Fruit fly (Drosophila melanogaster): ENCODE measurements around the gene CG1785.

Gene CG1785

DNA sequence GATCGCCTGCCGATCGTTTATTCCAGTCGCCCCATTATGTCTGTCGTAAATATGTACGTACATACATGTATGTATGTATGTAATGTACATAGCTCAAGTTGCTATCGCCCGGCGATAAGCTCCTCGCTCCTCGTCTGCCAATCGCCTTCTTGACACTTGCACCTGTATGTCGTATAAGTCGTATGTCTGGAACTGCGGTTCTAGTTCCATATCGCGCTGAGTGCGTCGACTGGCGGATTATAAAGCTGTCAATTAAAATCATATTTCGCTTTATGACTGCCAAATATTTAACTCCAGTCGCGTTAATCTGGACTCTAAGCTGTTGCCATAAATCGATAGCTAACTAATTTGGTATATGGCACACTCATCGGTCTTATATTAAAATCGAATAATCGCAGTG, 29.3 kb upstream of the CG1785 start:
- no peak for TF ChIP-seq CG8478 (optimal IDR thresholded peaks at IDR 0.05)
- no peak for TF ChIP-seq Dll (optimal IDR thresholded peaks at IDR 0.05)
- TF ChIP-seq usp (GFP tag; optimal IDR thresholded peaks at IDR 0.05), result no peak
- no peak for TF ChIP-seq pan (optimal IDR thresholded peaks at IDR 0.05)
- TF ChIP-seq psq (optimal IDR thresholded peaks at IDR 0.05), result no peak
- TF ChIP-seq EcR (GFP tag; optimal IDR thresholded peaks at IDR 0.05), result no peak

DNA sequence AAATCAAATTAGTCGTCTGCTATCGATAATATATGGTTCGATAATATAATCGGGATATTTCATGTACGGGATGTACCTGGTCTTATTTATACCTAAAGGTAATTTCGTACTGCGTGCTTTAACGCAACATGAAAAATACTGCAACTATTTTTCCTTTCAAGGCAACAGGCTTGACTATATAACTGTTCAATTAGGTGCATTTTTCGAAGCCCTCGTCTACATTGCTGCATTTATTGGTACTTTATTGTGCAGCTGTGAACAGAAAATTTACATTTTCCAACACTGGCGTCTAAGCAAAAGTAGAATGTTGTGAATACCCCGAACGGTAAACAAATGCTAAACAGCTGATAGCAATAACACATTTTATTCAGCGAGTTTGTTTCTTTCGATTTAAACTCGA, 24.7 kb upstream of the CG1785 start, which contains the start of the genes Ppt1 and Ogg1:
TSS of gene Ppt1 (minus strand) at position 225 of the 400 bp plus-strand sequence.
TSS of gene Ogg1 (plus strand) at position 325 of the 400 bp plus-strand sequence.
- no peak for TF ChIP-seq usp (GFP tag; optimal IDR thresholded peaks at IDR 0.05)
- TF ChIP-seq CG8478 (optimal IDR thresholded peaks at IDR 0.05), result no peak
- no peak for TF ChIP-seq psq (optimal IDR thresholded peaks at IDR 0.05)
- TF ChIP-seq Dll (optimal IDR thresholded peaks at IDR 0.05), result no peak
- no peak for TF ChIP-seq pan (optimal IDR thresholded peaks at IDR 0.05)
- no peak for TF ChIP-seq EcR (GFP tag; optimal IDR thresholded peaks at IDR 0.05)

DNA sequence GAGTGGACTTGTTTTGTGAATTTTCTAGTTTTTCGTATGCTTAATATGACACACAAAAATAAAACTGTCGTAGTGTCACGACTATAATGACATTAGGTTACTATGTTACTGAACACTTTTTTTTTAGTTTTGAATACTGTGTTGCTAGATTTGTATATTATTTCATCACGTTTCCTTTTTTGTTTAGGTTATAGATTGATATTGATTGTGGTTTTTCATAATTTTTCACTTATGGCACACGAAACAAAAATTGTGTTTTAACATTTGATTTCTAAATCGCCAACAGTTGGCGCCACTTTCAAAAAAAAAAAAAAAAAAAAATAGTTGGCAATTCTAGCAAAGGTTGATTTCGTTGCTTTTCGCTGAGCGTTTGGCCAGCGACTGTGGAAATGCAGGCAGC, 21.2 kb upstream of the CG1785 start, which contains the start of gene CG11294:
TSS of gene CG11294 (minus strand) at position 101 of the 400 bp plus-strand sequence.
- TF ChIP-seq CG8478 (optimal IDR thresholded peaks at IDR 0.05) (no peak), psq (optimal IDR thresholded peaks at IDR 0.05) (no peak), pan (optimal IDR thresholded peaks at IDR 0.05) (no peak), EcR (GFP tag; optimal IDR thresholded peaks at IDR 0.05) (no peak), Dll (optimal IDR thresholded peaks at IDR 0.05) (no peak)

DNA sequence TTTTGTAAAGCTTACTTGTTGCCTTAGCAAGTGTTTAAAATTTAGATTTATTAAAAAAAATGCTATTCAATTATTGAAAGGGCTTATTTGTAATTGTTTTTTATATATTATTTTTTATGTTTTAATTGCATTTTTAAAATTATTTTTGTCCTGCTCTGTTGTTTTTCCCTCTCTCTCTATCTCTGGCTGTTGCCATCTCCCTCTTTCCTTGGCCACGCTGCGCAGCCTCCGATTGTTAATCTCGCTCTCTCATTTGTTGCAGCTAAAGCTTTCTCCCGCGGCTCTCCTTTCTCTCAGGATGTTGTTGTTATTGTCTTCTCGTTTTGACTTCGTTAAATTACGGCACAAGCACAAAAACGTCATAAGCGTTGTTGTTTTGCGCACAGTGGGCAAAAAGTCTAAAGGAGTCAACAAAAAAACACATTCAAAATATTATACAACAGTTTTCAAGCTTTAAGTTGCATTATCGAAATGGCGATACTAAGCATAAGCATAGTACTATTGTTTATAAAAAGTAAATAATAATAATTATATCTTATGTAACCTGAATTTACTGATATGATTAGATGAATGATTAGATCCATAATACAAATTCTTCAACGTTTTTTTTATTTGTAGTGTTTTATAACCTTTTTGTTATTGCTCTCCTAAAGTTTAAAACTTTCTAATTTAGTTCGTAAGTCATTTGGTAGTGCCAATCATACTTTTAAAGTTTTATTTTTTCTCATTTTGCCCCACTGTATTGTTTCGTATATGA, 20.5 kb upstream of the CG1785 start:
- no peak for TF ChIP-seq pan (optimal IDR thresholded peaks at IDR 0.05)
- TF ChIP-seq CG8478 (optimal IDR thresholded peaks at IDR 0.05), result no peak
- no peak for TF ChIP-seq EcR (GFP tag; optimal IDR thresholded peaks at IDR 0.05)

DNA sequence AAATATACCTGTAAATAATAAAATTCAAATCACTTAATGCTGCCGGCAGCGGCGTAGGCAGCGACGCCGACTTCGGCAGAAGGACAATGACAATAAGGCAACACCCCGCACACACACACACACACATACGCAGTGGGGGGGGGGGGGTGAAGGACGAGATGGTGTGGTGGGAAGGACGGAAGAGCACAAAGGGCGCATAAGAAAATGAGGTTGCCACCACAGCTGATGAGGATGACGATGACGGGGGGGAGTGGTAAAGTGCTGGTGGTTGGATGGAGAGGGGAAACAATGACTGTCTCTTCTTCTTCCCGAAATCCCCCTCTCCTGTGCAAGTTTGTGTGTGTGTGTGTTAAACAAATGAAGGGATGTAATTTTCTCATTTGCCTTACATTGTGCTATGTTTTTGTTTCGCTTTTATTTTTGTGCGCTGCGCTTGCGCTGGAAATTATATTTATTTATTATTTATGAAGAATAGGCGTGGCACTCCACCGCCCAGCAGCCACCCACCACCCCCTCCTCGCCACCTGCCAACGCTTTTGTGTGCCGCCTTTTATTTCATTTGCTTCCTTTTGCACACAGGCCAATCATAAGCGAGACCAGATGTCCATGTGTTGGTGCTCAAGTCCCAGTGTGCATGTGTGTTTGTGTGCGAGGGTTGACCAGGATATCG, 19.8 kb upstream of the CG1785 start:
- TF ChIP-seq EcR (GFP tag; optimal IDR thresholded peaks at IDR 0.05), result no peak
- no peak for TF ChIP-seq Dll (optimal IDR thresholded peaks at IDR 0.05)
- no peak for TF ChIP-seq CG8478 (optimal IDR thresholded peaks at IDR 0.05)
- no peak for TF ChIP-seq psq (optimal IDR thresholded peaks at IDR 0.05)
- no peak for TF ChIP-seq usp (GFP tag; optimal IDR thresholded peaks at IDR 0.05)
- TF ChIP-seq pan (optimal IDR thresholded peaks at IDR 0.05), result no peak

DNA sequence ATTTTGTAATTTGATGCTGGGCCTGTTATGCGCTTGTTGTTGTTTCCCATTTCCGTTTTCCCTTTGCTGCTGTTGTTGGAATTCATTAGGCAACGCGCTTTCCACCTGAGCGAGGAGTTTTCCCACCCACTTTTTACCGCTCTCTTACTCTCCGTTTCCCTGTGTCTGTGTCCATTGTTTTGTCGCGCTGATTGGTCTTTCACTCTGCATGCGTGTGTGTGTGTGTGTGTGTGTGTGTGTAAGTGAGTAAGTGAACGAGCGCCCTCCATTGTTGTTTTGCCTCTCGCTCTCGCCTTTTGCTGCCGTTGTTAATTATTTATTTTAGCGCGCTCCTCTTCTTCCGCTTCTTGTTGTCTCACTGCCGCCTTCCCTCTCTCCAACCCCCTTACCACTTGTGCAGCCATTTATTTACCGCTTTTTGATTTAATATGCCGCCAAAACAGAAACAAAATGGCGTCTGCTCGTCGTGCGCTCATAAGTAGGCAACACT, 18.6 kb upstream of the CG1785 start:
- no peak for TF ChIP-seq pan (optimal IDR thresholded peaks at IDR 0.05)
- no peak for TF ChIP-seq EcR (GFP tag; optimal IDR thresholded peaks at IDR 0.05)
- TF ChIP-seq usp (GFP tag; optimal IDR thresholded peaks at IDR 0.05), result no peak
- TF ChIP-seq CG8478 (optimal IDR thresholded peaks at IDR 0.05), result no peak
- no peak for TF ChIP-seq psq (optimal IDR thresholded peaks at IDR 0.05)
- no peak for TF ChIP-seq Dll (optimal IDR thresholded peaks at IDR 0.05)

DNA sequence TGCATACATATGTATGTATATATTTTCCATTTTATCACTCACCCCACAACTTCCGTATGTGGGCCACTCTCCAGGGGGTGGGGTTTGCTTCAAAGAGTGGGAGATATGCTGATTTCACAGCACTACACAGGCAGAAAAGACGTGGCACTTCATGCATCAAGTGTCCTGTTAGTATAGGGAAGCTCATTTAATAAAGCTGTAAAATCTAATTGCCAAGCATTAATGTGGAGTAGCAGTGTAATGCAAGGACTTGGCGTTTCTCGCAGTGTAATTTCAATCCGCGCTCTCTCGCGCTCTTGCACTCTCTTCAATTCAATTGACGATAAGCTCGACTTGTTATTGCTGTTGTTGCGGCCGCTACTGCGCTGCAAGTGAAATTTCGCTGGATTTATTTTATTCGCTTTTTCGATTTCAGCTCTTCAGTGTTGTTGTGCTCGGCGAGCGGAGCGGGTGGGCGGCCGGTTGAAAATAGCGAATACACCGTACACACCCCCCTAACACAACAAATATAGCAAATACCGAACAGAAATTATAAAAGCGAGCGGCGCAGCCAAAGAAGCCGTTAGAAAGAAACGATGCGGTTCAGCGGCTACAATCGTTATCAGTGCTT, 5.4 kb upstream of the CG1785 start, which contains the start of gene Hexo2:
TSS of gene Hexo2 (plus strand) at position 419 of the 610 bp plus-strand sequence.
- peak; percentile 1 for TF ChIP-seq Dll (optimal IDR thresholded peaks at IDR 0.05)
- no peak for TF ChIP-seq EcR (GFP tag; optimal IDR thresholded peaks at IDR 0.05)
- TF ChIP-seq CG8478 (optimal IDR thresholded peaks at IDR 0.05), result no peak
- no peak for TF ChIP-seq psq (optimal IDR thresholded peaks at IDR 0.05)

DNA sequence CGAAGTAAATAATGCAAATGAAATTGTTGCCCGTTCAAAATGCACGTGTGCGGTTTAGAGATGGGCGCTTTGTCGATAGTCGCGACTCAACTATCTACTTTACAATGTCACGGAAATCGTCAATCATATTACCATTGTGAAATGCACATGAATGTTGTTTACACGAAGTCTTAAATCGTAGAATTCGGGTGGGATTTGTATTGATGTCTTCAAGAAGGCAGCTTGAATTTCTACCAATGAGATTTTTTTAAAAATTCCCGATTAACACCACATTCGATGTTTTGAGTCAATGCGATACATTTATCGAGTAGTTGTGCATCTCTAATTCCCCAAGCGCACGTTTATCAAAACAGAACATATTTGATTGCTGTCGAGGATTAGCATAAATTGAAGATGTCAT, 5.5 kb downstream of the CG1785 start, which contains the start of gene CG1789:
TSS of gene CG1789 (plus strand) at position 308 of the 400 bp plus-strand sequence.
- TF ChIP-seq CG8478 (optimal IDR thresholded peaks at IDR 0.05) (no peak), Dll (optimal IDR thresholded peaks at IDR 0.05) (no peak), psq (optimal IDR thresholded peaks at IDR 0.05) (no peak), usp (GFP tag; optimal IDR thresholded peaks at IDR 0.05) (no peak), pan (optimal IDR thresholded peaks at IDR 0.05) (no peak), EcR (GFP tag; optimal IDR thresholded peaks at IDR 0.05) (no peak)

DNA sequence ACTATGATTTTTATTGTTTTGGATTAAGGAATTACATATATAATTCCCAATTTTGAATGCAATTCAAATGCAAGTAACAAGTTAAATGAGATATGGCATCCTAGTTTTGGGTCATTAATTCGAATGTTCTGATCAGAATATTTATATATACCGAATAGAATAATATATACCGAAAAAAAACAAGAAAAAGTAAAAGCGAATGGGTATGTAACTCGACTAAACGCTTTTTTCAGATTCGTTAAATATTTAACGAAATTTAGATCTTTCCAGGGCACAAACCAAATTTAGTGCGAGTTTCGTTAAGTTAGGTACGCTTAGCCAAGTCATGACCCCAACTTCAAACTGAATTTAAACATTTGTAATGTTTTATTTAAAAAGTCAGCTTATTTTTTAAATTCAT, 6.8 kb downstream of the CG1785 start:
- TF ChIP-seq EcR (GFP tag; optimal IDR thresholded peaks at IDR 0.05) (no peak), Dll (optimal IDR thresholded peaks at IDR 0.05) (no peak), usp (GFP tag; optimal IDR thresholded peaks at IDR 0.05) (no peak), CG8478 (optimal IDR thresholded peaks at IDR 0.05) (no peak), psq (optimal IDR thresholded peaks at IDR 0.05) (no peak), pan (optimal IDR thresholded peaks at IDR 0.05) (no peak)

DNA sequence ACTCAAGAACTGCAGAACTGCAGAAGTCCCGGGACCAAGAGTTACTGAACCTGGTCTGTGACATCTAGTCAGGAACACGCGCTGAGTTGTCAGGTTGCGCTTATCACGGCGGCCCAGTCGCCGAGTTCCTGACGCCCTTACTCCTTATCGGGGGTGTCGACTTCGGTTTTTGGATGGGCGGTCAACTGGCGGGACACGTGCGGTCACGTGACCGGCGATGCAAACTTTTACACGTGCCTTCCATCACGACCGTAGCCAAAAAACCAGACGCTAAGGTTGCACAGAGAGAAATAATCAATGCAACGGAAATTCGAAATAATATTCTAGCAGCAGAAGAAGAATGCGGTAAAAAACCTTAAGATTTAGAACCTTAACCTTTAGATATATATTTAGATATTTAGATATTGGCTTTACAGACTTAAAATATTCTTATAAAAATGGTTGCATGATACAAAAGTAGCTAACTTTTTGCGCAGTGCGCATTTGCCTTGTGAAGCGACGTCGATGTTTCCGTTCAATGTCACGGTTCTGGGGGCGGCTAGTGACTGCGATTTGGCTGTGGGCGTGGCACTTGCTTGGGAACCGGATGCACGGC, 8.8 kb downstream of the CG1785 start:
- TF ChIP-seq Dll (optimal IDR thresholded peaks at IDR 0.05) (no peak), CG8478 (optimal IDR thresholded peaks at IDR 0.05) (no peak), EcR (GFP tag; optimal IDR thresholded peaks at IDR 0.05) (no peak)

DNA sequence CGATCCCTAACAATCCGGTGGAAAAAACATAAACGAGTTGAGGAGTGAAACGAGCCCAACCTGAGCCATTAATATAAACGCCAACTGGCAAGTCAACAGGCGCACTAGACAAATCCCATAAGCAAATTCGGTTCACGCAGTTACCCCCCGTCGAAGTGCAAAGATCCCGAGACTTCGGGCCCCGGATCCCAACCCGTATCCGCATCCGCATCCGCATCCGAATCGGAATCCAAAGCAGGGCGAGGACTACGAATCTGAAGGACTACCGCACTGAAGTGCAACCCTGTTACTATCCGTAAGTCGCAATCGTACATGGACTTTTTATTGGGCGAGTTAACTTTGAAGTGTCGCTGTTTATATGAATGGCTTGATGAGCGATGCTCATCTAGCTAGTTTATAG, 10.1 kb downstream of the CG1785 start:
- no peak for TF ChIP-seq EcR (GFP tag; optimal IDR thresholded peaks at IDR 0.05)
- TF ChIP-seq usp (GFP tag; optimal IDR thresholded peaks at IDR 0.05), result no peak
- TF ChIP-seq pan (optimal IDR thresholded peaks at IDR 0.05), result no peak
- no peak for TF ChIP-seq CG8478 (optimal IDR thresholded peaks at IDR 0.05)
- no peak for TF ChIP-seq psq (optimal IDR thresholded peaks at IDR 0.05)
- TF ChIP-seq Dll (optimal IDR thresholded peaks at IDR 0.05), result no peak

Data from whole organism.